Fruit fly (Drosophila melanogaster): ENCODE data around the gene Pld3.

Pld3 gene

dm6 chr2L:21158554-21158953, at the start of gene Pld3, which contains the start of gene Coq3:
Gene Pld3, plus strand, starts transcription at chr2L:21158847.
Gene Coq3, minus strand, starts transcription at chr2L:21158611.
- TF ChIP-seq EcR (GFP tag; optimal IDR thresholded peaks at IDR 0.05) (no peak), Dll (optimal IDR thresholded peaks at IDR 0.05) (no peak), usp (GFP tag; optimal IDR thresholded peaks at IDR 0.05) (no peak), psq (optimal IDR thresholded peaks at IDR 0.05) (no peak), pan (optimal IDR thresholded peaks at IDR 0.05) (no peak), CG8478 (optimal IDR thresholded peaks at IDR 0.05) (no peak)

- no peak for TF ChIP-seq usp (GFP tag; optimal IDR thresholded peaks at IDR 0.05)
Measured at dm6 chr2L:21109680-21110079, 49.0 kb upstream of the Pld3 start.

dm6 chr2L:21111849-21112248, 46.8 kb upstream of the Pld3 start:
- TF ChIP-seq Dll (optimal IDR thresholded peaks at IDR 0.05) = no peak

dm6 chr2L:21113546-21113945, 45.1 kb upstream of the Pld3 start:
- TF ChIP-seq usp (GFP tag; optimal IDR thresholded peaks at IDR 0.05) (no peak), pan (optimal IDR thresholded peaks at IDR 0.05) (no peak), EcR (GFP tag; optimal IDR thresholded peaks at IDR 0.05) (peak in 1 of 2 experiments; percentile 4)

- TF ChIP-seq pan (optimal IDR thresholded peaks at IDR 0.05) (no peak), EcR (GFP tag; optimal IDR thresholded peaks at IDR 0.05) (no peak), Dll (optimal IDR thresholded peaks at IDR 0.05) (no peak), psq (optimal IDR thresholded peaks at IDR 0.05) (no peak), CG8478 (optimal IDR thresholded peaks at IDR 0.05) (no peak), usp (GFP tag; optimal IDR thresholded peaks at IDR 0.05) (no peak)
Measured at dm6 chr2L:21115687-21116086, 43.0 kb upstream of the Pld3 start.

dm6 chr2L:21135764-21136163, 22.9 kb upstream of the Pld3 start:
- no peak for TF ChIP-seq Dll (optimal IDR thresholded peaks at IDR 0.05)
- TF ChIP-seq CG8478 (optimal IDR thresholded peaks at IDR 0.05) = no peak
- no peak for TF ChIP-seq psq (optimal IDR thresholded peaks at IDR 0.05)

dm6 chr2L:21141714-21142500, 16.7 kb upstream of the Pld3 start, which contains the start of gene Dap160:
Gene Dap160, minus strand, starts transcription at chr2L:21142347.
- no peak for TF ChIP-seq pan (optimal IDR thresholded peaks at IDR 0.05)
- no peak for TF ChIP-seq psq (optimal IDR thresholded peaks at IDR 0.05)
- no peak for TF ChIP-seq usp (GFP tag; optimal IDR thresholded peaks at IDR 0.05)
- no peak for TF ChIP-seq Dll (optimal IDR thresholded peaks at IDR 0.05)
- TF ChIP-seq EcR (GFP tag; optimal IDR thresholded peaks at IDR 0.05) = no peak
- no peak for TF ChIP-seq CG8478 (optimal IDR thresholded peaks at IDR 0.05)

- TF ChIP-seq pan (optimal IDR thresholded peaks at IDR 0.05) = no peak
- no peak for TF ChIP-seq CG8478 (optimal IDR thresholded peaks at IDR 0.05)
- no peak for TF ChIP-seq EcR (GFP tag; optimal IDR thresholded peaks at IDR 0.05)
- TF ChIP-seq Dll (optimal IDR thresholded peaks at IDR 0.05) = no peak
- TF ChIP-seq psq (optimal IDR thresholded peaks at IDR 0.05) = no peak
- TF ChIP-seq usp (GFP tag; optimal IDR thresholded peaks at IDR 0.05) = no peak
Measured at dm6 chr2L:21142501-21142849, 16.2 kb upstream of the Pld3 start.

- no peak for TF ChIP-seq CG8478 (optimal IDR thresholded peaks at IDR 0.05)
Measured at dm6 chr2L:21142972-21143385, 15.7 kb upstream of the Pld3 start, which contains the start of gene pths. Gene pths, plus strand, starts transcription at chr2L:21143229.

- TF ChIP-seq Dll (optimal IDR thresholded peaks at IDR 0.05) = no peak
- TF ChIP-seq pan (optimal IDR thresholded peaks at IDR 0.05) = no peak
- TF ChIP-seq CG8478 (optimal IDR thresholded peaks at IDR 0.05) = no peak
- no peak for TF ChIP-seq psq (optimal IDR thresholded peaks at IDR 0.05)
- TF ChIP-seq EcR (GFP tag; optimal IDR thresholded peaks at IDR 0.05) = no peak
- TF ChIP-seq usp (GFP tag; optimal IDR thresholded peaks at IDR 0.05) = no peak
Measured at dm6 chr2L:21148242-21148641, 10.4 kb upstream of the Pld3 start, which contains the start of gene del. Gene del, minus strand, starts transcription at chr2L:21148546.

dm6 chr2L:21149053-21149452, 9.6 kb upstream of the Pld3 start:
- TF ChIP-seq psq (optimal IDR thresholded peaks at IDR 0.05) = no peak
- no peak for TF ChIP-seq pan (optimal IDR thresholded peaks at IDR 0.05)
- TF ChIP-seq Dll (optimal IDR thresholded peaks at IDR 0.05) = no peak
- TF ChIP-seq CG8478 (optimal IDR thresholded peaks at IDR 0.05) = no peak
- TF ChIP-seq EcR (GFP tag; optimal IDR thresholded peaks at IDR 0.05) = no peak
- TF ChIP-seq usp (GFP tag; optimal IDR thresholded peaks at IDR 0.05) = no peak

dm6 chr2L:21153844-21154243, 4.8 kb upstream of the Pld3 start:
- no peak for TF ChIP-seq usp (GFP tag; optimal IDR thresholded peaks at IDR 0.05)
- TF ChIP-seq CG8478 (optimal IDR thresholded peaks at IDR 0.05) = no peak
- TF ChIP-seq pan (optimal IDR thresholded peaks at IDR 0.05) = no peak
- TF ChIP-seq EcR (GFP tag; optimal IDR thresholded peaks at IDR 0.05) = no peak
- no peak for TF ChIP-seq psq (optimal IDR thresholded peaks at IDR 0.05)
- TF ChIP-seq Dll (optimal IDR thresholded peaks at IDR 0.05) = no peak

- TF ChIP-seq psq (optimal IDR thresholded peaks at IDR 0.05) = peak; percentile 40
- TF ChIP-seq pan (optimal IDR thresholded peaks at IDR 0.05) = no peak
Measured at dm6 chr2L:21156156-21157040, 2.2 kb upstream of the Pld3 start, which contains the start of the genes Mpp6 and E2f2. Gene Mpp6, plus strand, starts transcription at chr2L:21156288. Gene E2f2, minus strand, starts transcription at chr2L:21156749.
